Fruit fly (Drosophila melanogaster): Measurements from ENCODE around the gene CG5746.

dm6 chr3R:24348420-24349190, at the start of gene CG5746, which contains the start of gene CG6454:
- no peak for TF ChIP-seq lola (GFP tag; optimal IDR thresholded peaks at IDR 0.05)
- TF ChIP-seq Abd-B (GFP tag; optimal IDR thresholded peaks at IDR 0.05): no peak
- no peak for TF ChIP-seq rgr (GFP tag; optimal IDR thresholded peaks at IDR 0.05)
- no peak for TF ChIP-seq br (GFP tag; optimal IDR thresholded peaks at IDR 0.05)
- TF ChIP-seq fru (GFP tag; optimal IDR thresholded peaks at IDR 0.05): no peak
- TF ChIP-seq h (GFP tag; optimal IDR thresholded peaks at IDR 0.05): no peak
- no peak for TF ChIP-seq foxo (GFP tag; optimal IDR thresholded peaks at IDR 0.05)
- TF ChIP-seq psq (GFP tag; optimal IDR thresholded peaks at IDR 0.05): peak; percentile 54
- TF ChIP-seq Rel (GFP tag; optimal IDR thresholded peaks at IDR 0.05): no peak
- no peak for TF ChIP-seq Rel (tag; optimal IDR thresholded peaks at IDR 0.05)
- peak; percentile 59 for TF ChIP-seq ey (GFP tag; optimal IDR thresholded peaks at IDR 0.05)
- no peak for TF ChIP-seq Sp1 (GFP tag; optimal IDR thresholded peaks at IDR 0.05)
- TF ChIP-seq Hr78 (GFP tag; optimal IDR thresholded peaks at IDR 0.05): no peak
- TF ChIP-seq sage (GFP tag; optimal IDR thresholded peaks at IDR 0.05): no peak

Data from whole organism, wandering third instar larva.